Worm (Caenorhabditis elegans) whole organism, mixed stage, embryonic: ENCODE measurements around the gene ZK1248.15.
A peak's percentile ranks its signal among the peaks of the same experiment; 100 is the strongest.
"Not testable (repeated sequence)": the region's sequence is repeated elsewhere in the genome, so short reads cannot be mapped to it uniquely, and the experiment has no call there.

Experiments
- M03D4.4 ChIP-seq: sonication (generic microtip); optimal IDR thresholded peaks from 2 replicates; lab custom pipeline; 2017; ENCODE audit warnings: mild to moderate bottlenecking, missing genetic modification characterization, missing compliant biosample characterization
- bed-3 ChIP-seq: fragments of 200-800 bp; sonication (Bioruptor generic); optimal IDR thresholded peaks from 3 replicates; lab custom pipeline; 2018; ENCODE audit warnings: mild to moderate bottlenecking, missing genetic modification characterization, moderate library complexity, missing compliant biosample characterization
- blmp-1 ChIP-seq: fragments of 150-350 bp; optimal IDR thresholded peaks from 2 replicates; lab custom pipeline; 2014; ENCODE audit warnings: missing biosample characterization, missing genetic modification characterization
- ceh-39 ChIP-seq: fragments of 150-350 bp; optimal IDR thresholded peaks from 2 replicates; lab custom pipeline; 2014; ENCODE audit warnings: missing biosample characterization, missing genetic modification characterization
- ceh-43 ChIP-seq: fragments of 200-800 bp; sonication (Bioruptor generic); optimal IDR thresholded peaks from 2 replicates; lab custom pipeline; 2018; ENCODE audit warnings: mild to moderate bottlenecking, missing genetic modification characterization, moderate library complexity, missing compliant biosample characterization
- ceh-83 ChIP-seq: fragments of 200-800 bp; sonication (Bioruptor generic); optimal IDR thresholded peaks from 2 replicates; lab custom pipeline; 2018; ENCODE audit warnings: mild to moderate bottlenecking, missing genetic modification characterization, missing compliant biosample characterization
- ces-1 ChIP-seq: fragments of 150-350 bp; optimal IDR thresholded peaks from 2 replicates; lab custom pipeline; 2014; ENCODE audit warnings: missing biosample characterization, missing genetic modification reagents, missing genetic modification characterization
- cnd-1 ChIP-seq: fragments of 200-800 bp; sonication (Bioruptor generic); optimal IDR thresholded peaks from 2 replicates; lab custom pipeline; 2018; ENCODE audit warnings: mild to moderate bottlenecking, missing genetic modification characterization, missing compliant biosample characterization
- drap-1 ChIP-seq: fragments of 200-800 bp; sonication (Bioruptor generic); optimal IDR thresholded peaks from 3 replicates; lab custom pipeline; 2018; ENCODE audit warnings: mild to moderate bottlenecking, missing genetic modification characterization, missing compliant biosample characterization
- elt-3 ChIP-seq: fragments of 150-350 bp; optimal IDR thresholded peaks from 2 replicates; lab custom pipeline; 2014; ENCODE audit warnings: missing biosample characterization, missing genetic modification characterization
- flh-1 ChIP-seq: fragments of 200-800 bp; sonication (Bioruptor generic); optimal IDR thresholded peaks from 2 replicates; lab custom pipeline; 2018; ENCODE audit warnings: mild to moderate bottlenecking, missing genetic modification characterization, moderate library complexity, missing compliant biosample characterization
- ham-2 ChIP-seq: fragments of 200-800 bp; sonication (Bioruptor generic); optimal IDR thresholded peaks from 2 replicates; lab custom pipeline; 2018; ENCODE audit warnings: mild to moderate bottlenecking, missing genetic modification characterization, missing compliant biosample characterization
- hlh-1 ChIP-seq: fragments of 150-350 bp; optimal IDR thresholded peaks from 2 replicates; lab custom pipeline; 2014; ENCODE audit warnings: missing biosample characterization, missing genetic modification reagents, missing genetic modification characterization
- lin-13 ChIP-seq: fragments of 150-350 bp; optimal IDR thresholded peaks from 2 replicates; lab custom pipeline; 2014; ENCODE audit warnings: missing biosample characterization, missing genetic modification characterization
- lsy-2 ChIP-seq: fragments of 150-350 bp; optimal IDR thresholded peaks from 2 replicates; lab custom pipeline; 2014; ENCODE audit warnings: missing biosample characterization, missing genetic modification characterization
- mab-5 ChIP-seq: fragments of 150-350 bp; optimal IDR thresholded peaks from 2 replicates; lab custom pipeline; 2014; ENCODE audit warnings: missing biosample characterization, missing genetic modification characterization
- mep-1 ChIP-seq: fragments of 150-350 bp; optimal IDR thresholded peaks from 2 replicates; lab custom pipeline; 2017; ENCODE audit warnings: missing biosample characterization, missing genetic modification reagents, missing genetic modification characterization, inconsistent platforms
- mls-2 ChIP-seq: sonication (generic microtip); optimal IDR thresholded peaks from 2 replicates; lab custom pipeline; 2016; ENCODE audit warnings: mild to moderate bottlenecking, missing genetic modification characterization, moderate library complexity, missing compliant biosample characterization
- nhr-12 ChIP-seq: fragments of 150-350 bp; optimal IDR thresholded peaks from 2 replicates; lab custom pipeline; 2014; ENCODE audit warnings: missing biosample characterization, missing genetic modification characterization
- nhr-2 ChIP-seq: fragments of 150-350 bp; optimal IDR thresholded peaks from 2 replicates; lab custom pipeline; 2014; ENCODE audit warnings: missing biosample characterization, missing genetic modification characterization
- nhr-76 ChIP-seq: sonication (generic microtip); optimal IDR thresholded peaks from 2 replicates; lab custom pipeline; 2017; ENCODE audit warnings: missing biosample characterization, missing genetic modification characterization
- sem-2 ChIP-seq: fragments of 200-800 bp; sonication (Bioruptor generic); optimal IDR thresholded peaks from 2 replicates; lab custom pipeline; 2018; ENCODE audit warnings: mild to moderate bottlenecking, missing genetic modification characterization, missing compliant biosample characterization
- snpc-4 ChIP-seq: fragments of 150-350 bp; optimal IDR thresholded peaks from 2 replicates; lab custom pipeline; 2014; ENCODE audit warnings: missing biosample characterization, missing genetic modification characterization
- sptf-1 ChIP-seq: sonication (generic microtip); optimal IDR thresholded peaks from 2 replicates; lab custom pipeline; 2017; ENCODE audit warnings: mild to moderate bottlenecking, missing genetic modification characterization, moderate library complexity, missing compliant biosample characterization
- tbx-8 ChIP-seq: fragments of 200-800 bp; sonication (Bioruptor generic); optimal IDR thresholded peaks from 2 replicates; lab custom pipeline; 2018; ENCODE audit warnings: mild to moderate bottlenecking, missing genetic modification characterization, moderate library complexity, missing compliant biosample characterization
- unc-120 ChIP-seq: sonication (generic microtip); optimal IDR thresholded peaks from 2 replicates; lab custom pipeline; 2017; ENCODE audit warnings: missing genetic modification characterization, missing compliant biosample characterization; ENCODE audit not compliant: poor library complexity, severe bottlenecking
- unc-39 ChIP-seq: fragments of 150-350 bp; optimal IDR thresholded peaks from 2 replicates; lab custom pipeline; 2014; ENCODE audit warnings: missing biosample characterization, missing genetic modification characterization
- unc-62 ChIP-seq: fragments of 150-350 bp; optimal IDR thresholded peaks from 2 replicates; lab custom pipeline; 2014; ENCODE audit warnings: missing biosample characterization, missing genetic modification reagents, missing genetic modification characterization
- zip-8 ChIP-seq: fragments of 150-350 bp; optimal IDR thresholded peaks from 2 replicates; lab custom pipeline; 2014; ENCODE audit warnings: missing biosample characterization, missing genetic modification characterization
- ztf-11 ChIP-seq: fragments of 150-350 bp; optimal IDR thresholded peaks from 2 replicates; lab custom pipeline; 2014; ENCODE audit warnings: missing biosample characterization, missing genetic modification characterization

Gene ZK1248.15

DNA sequence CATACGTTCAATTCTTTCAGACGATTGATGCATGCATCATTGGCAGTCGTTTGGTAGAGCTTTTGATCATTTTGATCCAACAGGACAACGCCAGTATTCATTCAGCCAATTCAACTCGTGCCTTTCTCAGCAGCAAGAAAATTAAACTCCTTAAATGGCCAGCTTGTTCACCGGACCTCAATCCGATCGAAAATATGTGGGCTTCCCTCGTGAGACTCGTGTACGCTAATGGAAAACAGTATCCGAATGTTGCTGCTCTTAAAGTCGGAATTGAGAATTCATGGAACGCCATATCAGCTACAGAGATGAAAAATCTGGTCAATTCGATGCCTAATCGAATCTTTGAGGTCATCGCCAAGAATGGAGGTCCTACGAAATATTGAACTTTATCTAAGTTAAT lies 23.0 kb downstream of the ZK1248.15 start, which contains the start of gene wago-5:
wago-5 (minus strand) TSS at position 101 of the 400 bp plus-strand sequence.
- TF ChIP-seq flh-1 (GFP tag; lab: Kevin White, UChicago); ceh-39; tbx-8: not testable (repeated sequence)

DNA sequence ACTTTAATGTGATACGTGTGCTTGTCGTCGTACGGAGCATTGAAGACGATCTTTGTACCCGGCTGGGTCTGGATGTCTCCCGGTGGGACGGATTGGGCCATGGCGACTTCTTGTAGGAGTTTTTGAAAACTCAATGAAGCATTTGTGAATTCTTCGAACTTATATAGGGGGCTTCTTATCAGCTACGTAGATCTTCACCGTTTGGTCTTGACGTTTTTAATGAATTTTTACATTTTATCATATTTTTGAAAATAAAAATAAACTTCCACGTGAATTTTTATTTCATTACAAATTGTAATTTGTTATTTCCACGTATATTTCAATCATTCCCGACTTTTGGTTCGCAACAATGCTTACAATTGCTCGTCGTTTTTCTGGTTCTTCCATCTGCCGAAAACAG lies 28.1 kb downstream of the ZK1248.15 start, which contains the start of the genes msp-64 and ZK1248.5:
msp-64 (minus strand) TSS at position 101 of the 400 bp plus-strand sequence.
ZK1248.5 (plus strand) TSS at position 285 of the 400 bp plus-strand sequence.
- TF ChIP-seq nhr-12 (tag; lab: Kevin White, UChicago) (no peak), cnd-1 (tag; lab: Kevin White, UChicago) (no peak), zip-8 (tag; lab: Kevin White, UChicago) (no peak)

DNA sequence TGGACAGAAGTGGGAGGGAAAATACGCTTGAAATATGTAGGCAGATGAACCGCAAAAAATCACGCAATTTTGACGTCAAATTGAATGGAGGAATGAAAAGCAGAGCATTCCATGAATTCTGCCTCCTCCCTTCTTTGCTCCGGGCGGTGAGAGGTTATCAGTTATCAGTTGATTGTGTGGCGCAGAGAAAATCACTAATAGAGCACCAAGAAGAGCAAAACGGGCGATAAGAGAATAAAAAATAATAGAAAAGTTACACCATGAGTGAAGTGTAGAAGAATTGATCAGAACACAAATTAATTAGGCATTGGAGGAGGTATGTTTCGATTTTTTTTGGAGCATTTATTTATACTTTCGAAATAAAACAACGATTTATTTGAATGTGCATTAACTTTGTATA lies 31.8 kb downstream of the ZK1248.15 start:
- TF ChIP-seq sptf-1 (no peak), nhr-76 (no peak), lsy-2 (tag; lab: Kevin White, UChicago) (no peak), unc-120 (tag; lab: Kevin White, UChicago) (no peak), hlh-1 (no peak), tbx-8 (no peak), unc-39 (no peak)

DNA sequence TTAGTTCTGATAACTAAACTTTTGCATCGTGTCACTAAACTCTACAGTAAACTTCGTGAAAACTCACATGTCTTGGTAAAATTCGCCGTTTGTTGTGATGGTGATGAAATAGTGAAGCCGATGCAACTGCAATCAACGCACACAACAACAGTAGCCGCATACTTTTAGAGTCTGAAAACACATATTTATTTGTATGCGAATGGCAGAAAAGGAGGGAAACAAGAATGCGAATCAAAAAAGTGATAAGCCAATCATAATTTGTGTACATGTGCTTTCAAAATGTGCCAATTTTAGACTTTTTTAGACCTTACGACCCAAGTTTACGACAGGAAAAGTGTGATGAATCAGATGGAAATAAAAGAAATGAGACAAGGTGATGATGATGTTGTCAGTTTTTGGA lies 33.0 kb downstream of the ZK1248.15 start, which contains the start of gene K05F1.10:
K05F1.10 (minus strand) TSS at position 171 of the 400 bp plus-strand sequence.
- TF ChIP-seq lsy-2 (tag; lab: Kevin White, UChicago), result no peak

DNA sequence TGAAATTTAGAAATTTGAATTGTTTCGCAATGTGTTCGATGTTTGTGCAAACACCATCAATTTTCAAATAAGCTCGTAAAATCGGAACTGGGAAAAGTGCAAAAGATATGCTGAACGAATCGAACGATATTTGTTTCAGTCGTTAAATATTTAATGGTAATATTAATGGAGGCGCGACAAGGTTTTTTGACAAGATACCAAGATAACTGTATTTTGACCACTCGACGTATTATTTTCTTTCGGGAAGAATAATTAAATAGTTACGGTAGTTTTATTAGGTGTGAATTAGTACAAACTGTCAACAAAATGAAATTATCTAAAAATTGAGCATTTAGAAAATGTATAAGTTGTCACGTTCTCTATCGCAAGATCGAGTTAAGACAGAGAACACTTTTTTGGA lies 34.1 kb downstream of the ZK1248.15 start:
- peak; percentile 63 for TF ChIP-seq zip-8 (tag; lab: Kevin White, UChicago)
- no peak for TF ChIP-seq mep-1 (tag; lab: Kevin White, UChicago)

DNA sequence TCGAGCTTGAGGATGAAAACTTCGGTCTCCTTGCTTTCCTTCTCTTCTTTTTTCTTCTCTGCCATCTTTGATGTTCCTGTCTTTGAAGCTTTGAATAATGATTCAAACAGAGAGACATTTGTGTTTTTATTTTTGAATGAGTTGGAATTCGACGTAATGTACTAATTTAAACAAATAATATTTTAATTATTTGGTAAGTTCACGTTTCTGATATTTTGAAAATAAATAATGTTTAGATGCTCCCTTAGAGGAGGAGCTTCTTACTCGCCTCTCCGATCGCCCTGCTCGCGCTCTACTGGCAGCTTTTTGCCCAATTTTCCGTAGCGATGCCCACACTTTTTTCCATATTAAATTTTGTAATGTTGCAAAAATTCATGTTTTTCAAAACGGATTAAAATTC lies 37.3 kb downstream of the ZK1248.15 start, which contains the start of the genes K05F1.9 and K05F1.1:
K05F1.9 (minus strand) TSS at position 101 of the 400 bp plus-strand sequence.
K05F1.1 (plus strand) TSS at position 308 of the 400 bp plus-strand sequence.
- TF ChIP-seq elt-3 (tag; lab: Kevin White, UChicago) (no peak), ceh-83 (GFP tag; lab: Kevin White, UChicago) (no peak), ceh-43 (GFP tag; lab: Kevin White, UChicago) (no peak), mls-2 (no peak), M03D4.4 (tag; lab: Kevin White, UChicago) (no peak)

DNA sequence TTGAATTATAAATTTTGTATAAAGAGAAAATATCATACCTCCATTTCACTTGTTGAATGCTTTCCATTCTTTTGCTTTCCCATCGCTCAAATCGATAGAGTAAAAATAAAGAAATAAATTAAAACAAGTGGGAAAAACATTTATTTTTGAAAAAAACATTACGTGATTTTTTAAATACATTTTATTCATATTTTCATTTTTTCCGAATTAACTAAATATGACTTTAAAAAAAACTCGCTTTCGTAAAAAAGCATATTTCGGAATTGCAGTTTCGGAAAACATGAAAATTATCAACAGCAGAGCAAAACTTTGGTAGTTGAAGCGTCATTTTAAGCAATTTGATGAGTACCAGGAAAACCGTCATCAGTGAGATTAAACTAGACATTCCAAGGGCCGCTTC lies 38.8 kb downstream of the ZK1248.15 start, which contains the start of gene K05F1.8:
K05F1.8 (minus strand) TSS at position 101 of the 400 bp plus-strand sequence.
- TF ChIP-seq unc-62 (no peak), cnd-1 (tag; lab: Kevin White, UChicago) (no peak), sptf-1 (no peak), bed-3 (GFP tag; lab: Kevin White, UChicago) (no peak), mep-1 (tag; lab: Kevin White, UChicago) (no peak), ham-2 (no peak), ces-1 (GFP tag; lab: Kevin White, UChicago) (no peak), blmp-1 (tag; lab: Kevin White, UChicago) (no peak), snpc-4 (tag; lab: Kevin White, UChicago) (no peak), ztf-11 (tag; lab: Kevin White, UChicago) (no peak), zip-8 (tag; lab: Kevin White, UChicago) (no peak), lin-13 (no peak), sem-2 (no peak), ceh-83 (GFP tag; lab: Kevin White, UChicago) (no peak), nhr-12 (tag; lab: Kevin White, UChicago) (no peak), hlh-1 (no peak), mab-5 (tag; lab: Kevin White, UChicago) (no peak), nhr-2 (tag; lab: Kevin White, UChicago) (no peak), unc-120 (tag; lab: Kevin White, UChicago) (no peak), drap-1 (no peak)
